Fruit fly (Drosophila melanogaster): ENCODE measurements around the gene Lint-O.
A peak's percentile ranks its signal among the peaks of the same experiment; 100 is the strongest.

The Lint-O gene

dm6 chrX:2655998-2656397, 42.5 kb upstream of the Lint-O start:
- TF ChIP-seq CG14655 (GFP tag; optimal IDR thresholded peaks at IDR 0.05) (no peak), Pif1A (GFP tag; optimal IDR thresholded peaks at IDR 0.05) (no peak), CG34367 (tag; optimal IDR thresholded peaks at IDR 0.05) (no peak), Snoo (tag; optimal IDR thresholded peaks at IDR 0.05) (no peak), CG8159 (tag; optimal IDR thresholded peaks at IDR 0.05) (no peak), Pif1B (GFP tag; optimal IDR thresholded peaks at IDR 0.05) (no peak), gl (tag; optimal IDR thresholded peaks at IDR 0.05) (no peak), CG4496 (GFP tag; IDR thresholded peaks at IDR 0.05) (no peak), CG9948 (tag; optimal IDR thresholded peaks at IDR 0.05) (no peak), rn (GFP tag; IDR thresholded peaks at IDR 0.05) (no peak), Ets98B (GFP tag; IDR thresholded peaks at IDR 0.05) (no peak), EcR (GFP tag; optimal IDR thresholded peaks at IDR 0.05) (no peak), CG10348 (GFP tag; IDR thresholded peaks at IDR 0.05) (no peak), CG8301 (tag; optimal IDR thresholded peaks at IDR 0.05) (no peak), CG32121 (GFP tag; IDR thresholded peaks at IDR 0.05) (no peak), fd96Ca (GFP tag; IDR thresholded peaks at IDR 0.05) (no peak), CG13204 (GFP tag; optimal IDR thresholded peaks at IDR 0.05) (no peak), CG17806 (tag; optimal IDR thresholded peaks at IDR 0.05) (no peak)

DNA sequence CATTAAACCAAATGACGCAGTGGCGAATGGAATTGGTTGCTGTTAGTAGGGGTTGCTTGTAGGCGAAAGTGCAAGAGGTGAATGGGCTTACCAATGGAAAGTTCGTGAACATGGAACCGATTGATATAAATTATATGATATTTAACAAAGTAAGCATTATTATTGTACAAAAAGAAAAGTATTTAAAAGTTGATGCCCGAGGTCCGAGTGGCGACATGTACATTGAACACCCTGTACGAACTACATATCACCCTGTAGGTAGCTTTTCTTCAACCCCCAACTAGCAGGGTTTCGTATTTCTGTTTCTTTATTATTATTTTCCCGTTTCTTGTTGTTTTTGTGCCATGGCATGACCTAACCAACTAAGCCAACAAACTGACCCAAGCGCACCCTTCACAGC, 41.3 kb upstream of the Lint-O start:
- no peak for TF ChIP-seq Ets98B (GFP tag; IDR thresholded peaks at IDR 0.05)
- TF ChIP-seq Pif1A (GFP tag; optimal IDR thresholded peaks at IDR 0.05): no peak
- no peak for TF ChIP-seq CG8301 (tag; optimal IDR thresholded peaks at IDR 0.05)
- no peak for TF ChIP-seq CG17806 (tag; optimal IDR thresholded peaks at IDR 0.05)
- no peak for TF ChIP-seq CG15710 (tag; optimal IDR thresholded peaks at IDR 0.05)
- no peak for TF ChIP-seq CG10348 (GFP tag; IDR thresholded peaks at IDR 0.05)
- TF ChIP-seq Pif1B (GFP tag; optimal IDR thresholded peaks at IDR 0.05): no peak
- TF ChIP-seq CG13204 (GFP tag; optimal IDR thresholded peaks at IDR 0.05): no peak
- no peak for TF ChIP-seq EcR (GFP tag; optimal IDR thresholded peaks at IDR 0.05)
- no peak for TF ChIP-seq CG9948 (tag; optimal IDR thresholded peaks at IDR 0.05)
- TF ChIP-seq CG34367 (tag; optimal IDR thresholded peaks at IDR 0.05): no peak
- no peak for TF ChIP-seq CG8159 (tag; optimal IDR thresholded peaks at IDR 0.05)

DNA sequence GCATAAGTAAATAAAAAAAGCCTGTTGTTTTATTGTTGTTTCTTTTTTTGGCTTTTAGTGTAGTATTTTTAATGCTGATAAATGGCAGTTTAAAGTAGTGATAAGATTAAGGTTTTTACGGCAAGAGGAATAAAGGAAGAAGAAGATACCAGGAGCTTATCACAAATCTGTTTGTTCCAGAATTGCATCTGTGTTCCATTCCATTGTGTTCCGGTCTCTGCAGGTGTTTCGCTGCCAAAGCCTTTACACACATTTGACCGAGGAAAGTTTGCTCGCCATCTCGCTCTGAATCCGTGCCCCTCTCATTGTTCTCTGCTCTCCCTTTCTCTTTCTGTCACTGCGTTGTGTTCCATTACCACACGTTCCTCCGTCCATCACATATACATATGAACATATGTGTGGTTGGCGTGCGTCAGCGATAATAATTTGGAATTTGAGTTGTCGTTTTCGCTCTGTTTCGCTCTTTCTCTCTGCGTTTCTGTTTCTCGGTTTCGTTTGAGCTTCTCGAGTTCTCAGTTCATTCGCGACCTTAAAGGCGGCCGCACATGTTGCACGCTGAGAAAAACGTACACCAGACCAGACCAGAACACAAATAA, 40.1 kb upstream of the Lint-O start:
- no peak for TF ChIP-seq CG15710 (tag; optimal IDR thresholded peaks at IDR 0.05)
- no peak for TF ChIP-seq Snoo (tag; optimal IDR thresholded peaks at IDR 0.05)
- no peak for TF ChIP-seq CG32121 (GFP tag; IDR thresholded peaks at IDR 0.05)
- peak; percentile 6 for TF ChIP-seq gl (tag; optimal IDR thresholded peaks at IDR 0.05)
- TF ChIP-seq CG17806 (tag; optimal IDR thresholded peaks at IDR 0.05): no peak
- TF ChIP-seq CG8301 (tag; optimal IDR thresholded peaks at IDR 0.05): peak; percentile 12
- TF ChIP-seq EcR (GFP tag; optimal IDR thresholded peaks at IDR 0.05): peak; percentile 65
- peak; percentile 15; the same call in 1 of the 2 replicates for TF ChIP-seq Ets98B (GFP tag; IDR thresholded peaks at IDR 0.05)
- no peak for TF ChIP-seq Pif1A (GFP tag; optimal IDR thresholded peaks at IDR 0.05)
- peak; percentile 30; the same call in 1 of the 3 replicates for TF ChIP-seq fd96Ca (GFP tag; IDR thresholded peaks at IDR 0.05)
- peak; percentile 16 for TF ChIP-seq CG14655 (GFP tag; optimal IDR thresholded peaks at IDR 0.05)
- peak; percentile 28 for TF ChIP-seq CG13204 (GFP tag; optimal IDR thresholded peaks at IDR 0.05)
- TF ChIP-seq CG8159 (tag; optimal IDR thresholded peaks at IDR 0.05): no peak
- no peak for TF ChIP-seq CG9948 (tag; optimal IDR thresholded peaks at IDR 0.05)
- TF ChIP-seq rn (GFP tag; IDR thresholded peaks at IDR 0.05): no peak
- TF ChIP-seq CG12605 (GFP tag; IDR thresholded peaks at IDR 0.05): peak; percentile 54; the same call in 1 of the 2 replicates
- no peak for TF ChIP-seq CG10348 (GFP tag; IDR thresholded peaks at IDR 0.05)
- TF ChIP-seq D1 (tag; optimal IDR thresholded peaks at IDR 0.05): no peak
- TF ChIP-seq Pif1B (GFP tag; optimal IDR thresholded peaks at IDR 0.05): peak; percentile 8
- peak; percentile 0 for TF ChIP-seq CG34367 (tag; optimal IDR thresholded peaks at IDR 0.05)
- TF ChIP-seq CG4496 (GFP tag; IDR thresholded peaks at IDR 0.05): 0 out of 3 replicates have a peak, but pooled peaks have one; percentile 8

DNA sequence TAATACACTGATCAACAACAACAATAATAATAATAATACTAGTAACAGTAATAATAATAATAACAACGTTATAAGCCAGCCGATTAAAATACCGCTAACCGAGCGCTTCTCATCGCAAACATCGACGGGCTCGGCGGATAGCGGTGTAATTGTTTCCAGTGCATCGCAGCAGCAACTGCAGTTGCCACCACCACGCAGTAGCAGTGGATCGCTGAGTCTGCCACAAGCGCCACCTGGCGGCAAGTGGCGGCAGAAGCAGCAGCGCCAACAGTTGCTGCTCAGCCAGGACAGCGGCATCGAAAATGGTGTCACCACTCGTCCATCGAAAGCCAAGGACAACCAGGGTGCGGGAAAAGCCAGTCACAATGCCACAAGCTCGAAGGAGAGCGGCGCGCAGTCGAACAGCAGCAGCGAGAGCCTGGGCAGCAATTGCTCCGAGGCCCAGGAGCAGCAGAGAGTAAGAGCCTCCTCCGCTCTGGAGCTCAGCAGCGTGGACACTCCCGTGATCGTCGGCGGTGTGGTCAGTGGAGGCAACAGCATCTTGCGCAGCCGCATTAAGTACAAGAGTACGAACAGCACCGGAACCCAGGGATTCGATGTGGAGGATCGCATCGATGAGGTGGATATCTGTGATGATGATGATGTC, 38.9 kb upstream of the Lint-O start:
- TF ChIP-seq CG4496 (GFP tag; IDR thresholded peaks at IDR 0.05) (0 out of 3 replicates have a peak, but pooled peaks have one; percentile 54), Snoo (tag; optimal IDR thresholded peaks at IDR 0.05) (peak; percentile 16), CG13204 (GFP tag; optimal IDR thresholded peaks at IDR 0.05) (peak; percentile 16), D1 (tag; optimal IDR thresholded peaks at IDR 0.05) (no peak), CG8301 (tag; optimal IDR thresholded peaks at IDR 0.05) (peak; percentile 35), Pif1A (GFP tag; optimal IDR thresholded peaks at IDR 0.05) (no peak), Pif1B (GFP tag; optimal IDR thresholded peaks at IDR 0.05) (peak; percentile 13), gl (tag; optimal IDR thresholded peaks at IDR 0.05) (no peak), rn (GFP tag; IDR thresholded peaks at IDR 0.05) (0 out of 2 replicates have a peak, but pooled peaks have one; percentile 8), CG14655 (GFP tag; optimal IDR thresholded peaks at IDR 0.05) (peak; percentile 54), CG17806 (tag; optimal IDR thresholded peaks at IDR 0.05) (peak; percentile 21), CG15710 (tag; optimal IDR thresholded peaks at IDR 0.05) (no peak), fd96Ca (GFP tag; IDR thresholded peaks at IDR 0.05) (peak; percentile 49; the same call in 1 of the 3 replicates), CG9948 (tag; optimal IDR thresholded peaks at IDR 0.05) (peak; percentile 16), CG12605 (GFP tag; IDR thresholded peaks at IDR 0.05) (0 out of 2 replicates have a peak, but pooled peaks have one; percentile 22), Ets98B (GFP tag; IDR thresholded peaks at IDR 0.05) (peak; percentile 48), CG32121 (GFP tag; IDR thresholded peaks at IDR 0.05) (no peak)

dm6 chrX:2661758-2662157, 36.7 kb upstream of the Lint-O start:
- 0 out of 2 replicates have a peak, but pooled peaks have one; percentile 11 for TF ChIP-seq Ets98B (GFP tag; IDR thresholded peaks at IDR 0.05)
- TF ChIP-seq rn (GFP tag; IDR thresholded peaks at IDR 0.05): no peak
- peak; percentile 66 for TF ChIP-seq EcR (GFP tag; optimal IDR thresholded peaks at IDR 0.05)
